Fruit fly (Drosophila melanogaster) whole organism, adult: ENCODE results near the gene Tim17b1.

Experiments used
- CG12768 ChIP-seq: fragments of 200-800 bp; sonication (Bioruptor generic); optimal IDR thresholded peaks from 2 replicates; lab custom pipeline; 2017; ENCODE audit warnings: missing biosample characterization, missing genetic modification characterization, mild to moderate bottlenecking, moderate library complexity, missing genetic modification reagents
- CG1620 ChIP-seq: fragments of 200-800 bp; sonication (Bioruptor generic); optimal IDR thresholded peaks from 2 replicates; lab custom pipeline; 2016; ENCODE audit warnings: missing biosample characterization, missing genetic modification characterization
- CG33017 ChIP-seq: fragments of 200-800 bp; sonication (Bioruptor generic); optimal IDR thresholded peaks from 2 replicates; lab custom pipeline; 2018; ENCODE audit warnings: missing biosample characterization, mild to moderate bottlenecking, missing genetic modification characterization, moderate library complexity
- CG7045 ChIP-seq: fragments of 200-800 bp; sonication (Bioruptor generic); optimal IDR thresholded peaks from 2 replicates; lab custom pipeline; 2017; ENCODE audit warnings: missing biosample characterization, mild to moderate bottlenecking, missing genetic modification characterization
- CG7101 ChIP-seq: fragments of 200-800 bp; sonication (Bioruptor generic); optimal IDR thresholded peaks from 2 replicates; lab custom pipeline; 2018; ENCODE audit warnings: missing biosample characterization, mild to moderate bottlenecking, missing genetic modification characterization, moderate library complexity
- Crg-1 ChIP-seq: fragments of 200-800 bp; sonication (Bioruptor generic); optimal IDR thresholded peaks from 2 replicates; lab custom pipeline; 2016; ENCODE audit warnings: missing biosample characterization, missing genetic modification characterization
- Hr96 ChIP-seq: fragments of 200-800 bp; sonication (Bioruptor generic); optimal IDR thresholded peaks from 2 replicates; lab custom pipeline; 2016; ENCODE audit warnings: missing biosample characterization, missing genetic modification characterization
- Mnt ChIP-seq: fragments of 200-800 bp; sonication (Bioruptor generic); optimal IDR thresholded peaks from 2 replicates; lab custom pipeline; 2016; ENCODE audit warnings: missing biosample characterization, mild to moderate bottlenecking, missing genetic modification characterization
- bab1 ChIP-seq: fragments of 200-800 bp; sonication (Bioruptor generic); optimal IDR thresholded peaks from 3 replicates; lab custom pipeline; 2019; ENCODE audit warnings: missing biosample characterization, mild to moderate bottlenecking, missing genetic modification characterization, moderate library complexity
- cnc ChIP-seq, 2 experiments: fragments of >200 bp; optimal IDR thresholded peaks; 2 replicates each; lab custom pipeline; 2017
- kay ChIP-seq: fragments of 200-800 bp; sonication (Bioruptor generic); peaks from one replicate; lab custom pipeline; 2016; ENCODE audit warnings: missing biosample characterization, missing genetic modification characterization, borderline replicate concordance
- pad ChIP-seq: fragments of 200-800 bp; sonication (Bioruptor generic); optimal IDR thresholded peaks from 3 replicates; lab custom pipeline; 2017; ENCODE audit warnings: missing biosample characterization, missing genetic modification characterization, mild to moderate bottlenecking, moderate library complexity, missing genetic modification reagents
- tj ChIP-seq: fragments of 200-800 bp; sonication (Bioruptor generic); optimal IDR thresholded peaks from 3 replicates; lab custom pipeline; 2017; ENCODE audit warnings: missing biosample characterization, mild to moderate bottlenecking, missing genetic modification characterization, moderate library complexity
- toe ChIP-seq: fragments of 200-800 bp; sonication (Bioruptor generic); optimal IDR thresholded peaks from 2 replicates; lab custom pipeline; 2016; ENCODE audit warnings: missing biosample characterization, missing genetic modification characterization

- TF ChIP-seq kay (GFP tag; lab: Kevin White, UChicago), result no peak
- no peak for TF ChIP-seq Mnt (GFP tag; lab: Kevin White, UChicago)
- no peak for TF ChIP-seq CG33017 (tag; lab: Kevin White, UChicago)
- no peak for TF ChIP-seq CG7101 (tag; lab: Kevin White, UChicago)
- TF ChIP-seq Hr96, result no peak
- no peak for TF ChIP-seq CG12768
- TF ChIP-seq CG1620 (GFP tag; lab: Kevin White, UChicago), result no peak
- TF ChIP-seq CG7045 (GFP tag; lab: Kevin White, UChicago), result no peak
- no peak for TF ChIP-seq toe (GFP tag; lab: Kevin White, UChicago)
- TF ChIP-seq pad (GFP tag; lab: Kevin White, UChicago), result no peak
- peak; percentile 91 for TF ChIP-seq tj (GFP tag; lab: Kevin White, UChicago)
- TF ChIP-seq Crg-1 (GFP tag; lab: Kevin White, UChicago), result no peak
- no peak for TF ChIP-seq cnc (optimal IDR thresholded peaks at IDR 0.05; lab: Kevin White, UChicago)
- no peak for TF ChIP-seq bab1
Observed at dm6 chr3R:5281094-5281493, 18.9 kb upstream of the Tim17b1 start.
